Fruit fly (Drosophila melanogaster): Measurements from ENCODE around the gene eIF2beta.

eIF2beta gene

dm6 chr3L:12501249-12501648 is 25.3 kb downstream of the eIF2beta start, which contains the start of the genes CG10638 and CG10681 (continued):
- no peak for TF ChIP-seq dati (GFP tag; IDR thresholded peaks at IDR 0.05)
- TF ChIP-seq CG3726 (GFP tag; IDR thresholded peaks at IDR 0.05) = no peak
- TF ChIP-seq CG14441 (GFP tag; IDR thresholded peaks at IDR 0.05) = no peak
- TF ChIP-seq Hr78 (GFP tag; optimal IDR thresholded peaks at IDR 0.05) = no peak
- TF ChIP-seq Trl (optimal IDR thresholded peaks at IDR 0.05) = no peak
- TF ChIP-seq Trl (GFP tag; optimal IDR thresholded peaks at IDR 0.05) = peak; percentile 24
- TF ChIP-seq rib (GFP tag; IDR thresholded peaks at IDR 0.05) = no peak
- peak; percentile 25 for TF ChIP-seq Fer3 (tag; optimal IDR thresholded peaks at IDR 0.05)
- peak; percentile 45 for TF ChIP-seq CG13775 (GFP tag; optimal IDR thresholded peaks at IDR 0.05)
- peak; percentile 59 for TF ChIP-seq gcm (GFP tag; optimal IDR thresholded peaks at IDR 0.05)
- TF ChIP-seq CG12236 (GFP tag; optimal IDR thresholded peaks at IDR 0.05) = no peak
- no peak for TF ChIP-seq CG10565 (GFP tag; optimal IDR thresholded peaks at IDR 0.05)
- no peak for TF ChIP-seq CG4282 (GFP tag; optimal IDR thresholded peaks at IDR 0.05)
- no peak for TF ChIP-seq klu (GFP tag; IDR thresholded peaks at IDR 0.05)
- TF ChIP-seq CG2199 (GFP tag; IDR thresholded peaks at IDR 0.05) = no peak
- no peak for TF ChIP-seq CG16813 (GFP tag; IDR thresholded peaks at IDR 0.05; ENCODE audit: partially characterized antibody)
- peak; percentile 70 for TF ChIP-seq CG12155 (GFP tag; optimal IDR thresholded peaks at IDR 0.05)
- peak; percentile 31 for TF ChIP-seq CG10209 (GFP tag; optimal IDR thresholded peaks at IDR 0.05)
- TF ChIP-seq CG14050 (GFP tag; IDR thresholded peaks at IDR 0.05) = no peak
- no peak for TF ChIP-seq CG6689 (GFP tag; IDR thresholded peaks at IDR 0.05)
- peak; percentile 34 for TF ChIP-seq D19A (tag; optimal IDR thresholded peaks at IDR 0.05)
- no peak for TF ChIP-seq Mes4 (GFP tag; optimal IDR thresholded peaks at IDR 0.05)
- peak; percentile 14 for TF ChIP-seq CG1602 (GFP tag; optimal IDR thresholded peaks at IDR 0.05)
- TF ChIP-seq CG10462 (GFP tag; optimal IDR thresholded peaks at IDR 0.05) = no peak
- TF ChIP-seq BtbVII (GFP tag; optimal IDR thresholded peaks at IDR 0.05) = no peak
- TF ChIP-seq Abd-B (GFP tag; optimal IDR thresholded peaks at IDR 0.05) = no peak
- TF ChIP-seq insv (GFP tag; optimal IDR thresholded peaks at IDR 0.05) = no peak
- peak; percentile 45 for TF ChIP-seq Lhr (GFP tag; optimal IDR thresholded peaks at IDR 0.05)
- TF ChIP-seq Hsf (GFP tag; optimal IDR thresholded peaks at IDR 0.05) = peak; percentile 46
- no peak for TF ChIP-seq CG8089 (GFP tag; optimal IDR thresholded peaks at IDR 0.05)
- TF ChIP-seq C15 (GFP tag; IDR thresholded peaks at IDR 0.05) = no peak
- TF ChIP-seq grau (tag; optimal IDR thresholded peaks at IDR 0.05) = peak; percentile 53
- TF ChIP-seq CG32532 (GFP tag; IDR thresholded peaks at IDR 0.05) = no peak
- no peak for TF ChIP-seq CG5953 (GFP tag; IDR thresholded peaks at IDR 0.05)
- no peak for TF ChIP-seq CG14965 (GFP tag; optimal IDR thresholded peaks at IDR 0.05; ENCODE audit: borderline replicate concordance)
- TF ChIP-seq CG7271 (tag; optimal IDR thresholded peaks at IDR 0.05) = no peak
- no peak for TF ChIP-seq bbx (GFP tag; IDR thresholded peaks at IDR 0.05; ENCODE audit: partially characterized antibody)
- TF ChIP-seq CG12104 (GFP tag; optimal IDR thresholded peaks at IDR 0.05) = peak; percentile 30
- TF ChIP-seq CG2678 (tag; optimal IDR thresholded peaks at IDR 0.05) = peak; percentile 46
- TF ChIP-seq Nf-YB (GFP tag; optimal IDR thresholded peaks at IDR 0.05) = no peak
- no peak for TF ChIP-seq CG11723 (GFP tag; optimal IDR thresholded peaks at IDR 0.05)
